Worm (Caenorhabditis elegans): Measurements from ENCODE around the gene zhit-3.

The zhit-3 gene

DNA sequence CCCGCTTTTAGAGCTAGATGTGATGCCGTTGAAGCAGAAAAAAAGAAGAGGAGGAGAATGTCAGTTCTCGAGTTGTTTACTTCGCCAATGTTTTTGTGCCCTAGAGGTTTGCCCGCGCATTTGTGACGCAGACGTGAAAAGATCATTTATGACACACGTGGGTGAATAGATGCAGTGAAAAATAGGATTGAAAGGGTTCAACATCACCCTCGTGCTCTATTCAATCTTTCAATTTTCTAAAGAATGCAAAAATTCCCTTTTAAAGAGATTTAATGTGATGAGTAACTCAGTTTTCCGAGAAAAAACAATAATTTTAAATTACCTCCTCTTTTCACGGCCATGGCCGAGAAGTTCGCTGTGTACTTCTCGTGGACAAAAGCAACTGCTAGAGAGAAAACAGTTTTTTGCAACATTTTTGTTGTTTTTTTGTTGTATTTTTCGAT lies 34.5 kb upstream of the zhit-3 start:
- TF ChIP-seq snpc-4 (tag; optimal IDR thresholded peaks at IDR 0.05) = peak; percentile 18
- no peak for TF ChIP-seq elt-1 (tag; optimal IDR thresholded peaks at IDR 0.05)
- TF ChIP-seq pha-4 (tag; optimal IDR thresholded peaks at IDR 0.05) = peak; percentile 79
- TF ChIP-seq nhr-25 (tag; optimal IDR thresholded peaks at IDR 0.05) = no peak
- peak; percentile 66 for TF ChIP-seq nfya-1 (tag; optimal IDR thresholded peaks at IDR 0.05; ENCODE audit: insufficient read depth)
- TF ChIP-seq pqm-1 (tag; optimal IDR thresholded peaks at IDR 0.05) = no peak
- TF ChIP-seq elt-2 (tag; optimal IDR thresholded peaks at IDR 0.05) = no peak
- TF ChIP-seq egl-5 (tag; optimal IDR thresholded peaks at IDR 0.05) = peak; percentile 62
- TF ChIP-seq unc-39 (tag; optimal IDR thresholded peaks at IDR 0.05) = no peak
- TF ChIP-seq lin-15B (tag; optimal IDR thresholded peaks at IDR 0.05) = peak; percentile 34
- TF ChIP-seq fkh-10 (GFP tag; optimal IDR thresholded peaks at IDR 0.05) = peak; percentile 57
- TF ChIP-seq ZK546.5 (tag; optimal IDR thresholded peaks at IDR 0.05) = no peak
- no peak for TF ChIP-seq nhr-28 (tag; optimal IDR thresholded peaks at IDR 0.05)
- peak; percentile 94 for TF ChIP-seq lin-39 (tag; optimal IDR thresholded peaks at IDR 0.05)
- TF ChIP-seq mdl-1 (tag; optimal IDR thresholded peaks at IDR 0.05) = peak; percentile 89

ce11 chrV:10245615-10246014 lies 33.7 kb upstream of the zhit-3 start:
- TF ChIP-seq ztf-11 (tag; optimal IDR thresholded peaks at IDR 0.05) (no peak), pha-4 (tag; optimal IDR thresholded peaks at IDR 0.05) (peak; percentile 90), hmg-11 (tag; optimal IDR thresholded peaks at IDR 0.05) (no peak), ceh-28 (tag; optimal IDR thresholded peaks at IDR 0.05) (no peak), ZK546.5 (tag; optimal IDR thresholded peaks at IDR 0.05) (no peak), pqm-1 (tag; optimal IDR thresholded peaks at IDR 0.05) (peak; percentile 30), ceh-9 (tag; optimal IDR thresholded peaks at IDR 0.05) (no peak), fos-1 (tag; optimal IDR thresholded peaks at IDR 0.05) (no peak), nhr-23 (tag; optimal IDR thresholded peaks at IDR 0.05) (no peak), fkh-10 (GFP tag; optimal IDR thresholded peaks at IDR 0.05) (no peak), ama-1 (optimal IDR thresholded peaks at IDR 0.05) (no peak), R02D3.7 (tag; optimal IDR thresholded peaks at IDR 0.05) (no peak), elt-2 (tag; optimal IDR thresholded peaks at IDR 0.05) (peak; percentile 38)

- TF ChIP-seq egl-27 (tag; optimal IDR thresholded peaks at IDR 0.05) (no peak), tbx-2 (tag; optimal IDR thresholded peaks at IDR 0.05) (no peak), nhr-76 (tag; optimal IDR thresholded peaks at IDR 0.05) (no peak), snpc-4 (tag; optimal IDR thresholded peaks at IDR 0.05) (no peak), nhr-28 (tag; optimal IDR thresholded peaks at IDR 0.05) (no peak), elt-2 (tag; optimal IDR thresholded peaks at IDR 0.05) (peak; percentile 68), pqm-1 (tag; optimal IDR thresholded peaks at IDR 0.05) (peak; percentile 2), mml-1 (tag; optimal IDR thresholded peaks at IDR 0.05) (no peak), nhr-11 (tag; optimal IDR thresholded peaks at IDR 0.05) (no peak)
Measured at ce11 chrV:10244018-10244720, 32.2 kb upstream of the zhit-3 start.

DNA sequence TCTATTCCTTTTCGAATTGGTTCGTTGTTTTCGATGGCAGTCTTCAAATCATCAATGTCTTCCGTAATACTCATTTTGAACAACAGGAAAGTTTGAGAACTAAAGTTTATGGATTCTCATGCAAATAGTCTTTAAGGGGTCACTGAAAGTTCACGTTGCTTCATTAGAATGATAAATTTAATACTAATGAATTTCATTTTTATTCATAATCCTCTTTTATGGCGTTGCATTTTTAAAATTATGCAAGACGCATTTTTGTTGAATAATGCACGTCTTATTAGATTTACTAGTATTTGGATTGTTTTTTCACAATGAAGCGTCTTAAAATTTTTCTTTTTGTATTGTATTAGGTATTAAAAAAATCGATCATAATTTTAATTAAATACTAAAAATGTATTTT lies 31.2 kb upstream of the zhit-3 start, which contains the start of gene C12D8.9:
Gene C12D8.9 (minus strand): TSS at position 101 of the 400 bp plus-strand sequence.
- no peak for TF ChIP-seq nhr-237 (tag; optimal IDR thresholded peaks at IDR 0.05)

DNA sequence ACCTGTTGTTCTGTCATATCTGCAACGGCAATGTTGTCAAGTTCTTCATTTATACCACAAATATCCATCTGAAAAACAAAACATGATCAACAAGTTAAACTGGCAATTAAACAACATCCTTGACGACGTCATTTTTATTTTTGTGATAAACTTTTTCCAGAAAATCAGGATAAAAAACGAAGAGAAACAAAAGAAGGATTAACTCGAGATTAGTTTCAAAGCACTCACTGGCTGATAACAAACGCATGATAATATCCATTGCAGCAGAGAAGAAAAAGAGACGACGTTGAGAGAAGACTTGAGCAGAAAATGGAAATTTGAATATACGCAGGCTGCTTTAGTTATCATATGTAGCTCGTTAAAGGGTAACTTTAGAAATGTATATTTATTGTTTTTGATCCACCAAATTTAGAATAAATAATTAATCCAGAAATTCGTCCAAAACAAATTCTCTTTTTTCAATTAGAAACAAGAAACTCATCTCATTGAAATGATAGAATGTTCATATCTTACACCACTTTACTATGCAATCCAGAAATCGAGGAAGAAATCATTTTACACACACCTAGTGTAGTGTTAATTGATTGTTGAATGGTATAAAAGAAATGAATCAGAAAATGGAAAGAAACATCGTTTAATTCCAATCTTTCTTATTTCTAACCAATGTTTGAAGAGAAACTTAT lies 29.3 kb upstream of the zhit-3 start, which contains the start of the genes C12D8.21 and col-148:
Gene C12D8.21 (minus strand): TSS at position 68 of the 683 bp plus-strand sequence.
Gene col-148 (plus strand): TSS at position 633 of the 683 bp plus-strand sequence.
- TF ChIP-seq snpc-4 (tag; optimal IDR thresholded peaks at IDR 0.05) (no peak), zag-1 (tag; optimal IDR thresholded peaks at IDR 0.05) (no peak), ztf-11 (tag; optimal IDR thresholded peaks at IDR 0.05) (no peak), jun-1 (tag; optimal IDR thresholded peaks at IDR 0.05) (no peak), nhr-28 (tag; optimal IDR thresholded peaks at IDR 0.05) (no peak), lin-39 (tag; optimal IDR thresholded peaks at IDR 0.05) (no peak), nhr-23 (tag; optimal IDR thresholded peaks at IDR 0.05) (no peak), nhr-25 (tag; optimal IDR thresholded peaks at IDR 0.05) (no peak), lsy-12 (tag; optimal IDR thresholded peaks at IDR 0.05) (no peak), lin-15B (tag; optimal IDR thresholded peaks at IDR 0.05) (no peak), ZK546.5 (tag; optimal IDR thresholded peaks at IDR 0.05) (no peak), elt-2 (tag; optimal IDR thresholded peaks at IDR 0.05) (no peak), egl-5 (tag; optimal IDR thresholded peaks at IDR 0.05) (no peak)
